Worm (Caenorhabditis elegans) whole organism, L1 larva: ENCODE data around the gene C10B5.3.

Experiments
- C04F5.9 ChIP-seq: sonication (generic microtip); optimal IDR thresholded peaks from 2 replicates; lab custom pipeline; 2016; ENCODE audit warnings: missing genetic modification characterization, missing compliant biosample characterization
- F16B12.6 ChIP-seq: fragments of 150-350 bp; optimal IDR thresholded peaks from 2 replicates; lab custom pipeline; 2014; ENCODE audit warnings: missing biosample characterization, missing genetic modification characterization
- aly-2 ChIP-seq: fragments of 150-350 bp; optimal IDR thresholded peaks from 2 replicates; lab custom pipeline; 2014; ENCODE audit warnings: missing biosample characterization, missing genetic modification characterization
- ama-1 ChIP-seq: fragments of 150-350 bp; optimal IDR thresholded peaks from 2 replicates; lab custom pipeline; 2014
- ceh-88 ChIP-seq: fragments of 200-800 bp; sonication (Bioruptor generic); IDR thresholded peaks from 2 replicates; pipeline ENCODE4 v1.3.6; 2022; ENCODE audit warnings: missing genetic modification characterization, missing compliant biosample characterization
- ces-1 ChIP-seq: fragments of 150-350 bp; optimal IDR thresholded peaks from 2 replicates; lab custom pipeline; 2014; ENCODE audit warnings: missing biosample characterization, missing genetic modification reagents, missing genetic modification characterization
- dsc-1 ChIP-seq: sonication (generic microtip); optimal IDR thresholded peaks from 2 replicates; lab custom pipeline; 2016; ENCODE audit warnings: mild to moderate bottlenecking, missing genetic modification characterization, missing compliant biosample characterization
- efl-3 ChIP-seq: fragments of 200-800 bp; sonication (Bioruptor generic); optimal IDR thresholded peaks from 2 replicates; lab custom pipeline; 2018; ENCODE audit warnings: mild to moderate bottlenecking, missing genetic modification characterization, missing compliant biosample characterization
- egl-27 ChIP-seq, 2 experiments: fragments of 150-350 bp in 1 of 2; sonication (generic microtip); optimal IDR thresholded peaks; 3 replicates each; lab custom pipeline; 2017 to 2018; ENCODE audit warnings: missing biosample characterization in 2 of 2, missing genetic modification characterization in 2 of 2, missing genetic modification reagents in 2 of 2
- elt-2 ChIP-seq: sonication (generic microtip); optimal IDR thresholded peaks from 2 replicates; lab custom pipeline; 2016; ENCODE audit warnings: missing genetic modification characterization, mild to moderate bottlenecking, inconsistent platforms, missing compliant biosample characterization, missing genetic modification reagents
- ets-5 ChIP-seq: fragments of 200-800 bp; sonication (Bioruptor generic); IDR thresholded peaks from 2 replicates; pipeline ENCODE4 v1.3.6; 2022; ENCODE audit warnings: missing genetic modification characterization, missing compliant biosample characterization
- fkh-4 ChIP-seq: sonication (generic microtip); optimal IDR thresholded peaks from 2 replicates; lab custom pipeline; 2016; ENCODE audit warnings: missing compliant biosample characterization, missing genetic modification characterization, borderline replicate concordance
- fkh-8 ChIP-seq: sonication (generic microtip); optimal IDR thresholded peaks from 2 replicates; lab custom pipeline; 2016; ENCODE audit warnings: mild to moderate bottlenecking, missing genetic modification characterization, missing compliant biosample characterization
- grh-1 ChIP-seq: fragments of 200-800 bp; sonication (Bioruptor generic); IDR thresholded peaks from 2 replicates; pipeline ENCODE4 v1.3.6; 2022; ENCODE audit warnings: missing genetic modification reagents, missing genetic modification characterization, missing compliant biosample characterization
- hlh-4 ChIP-seq: sonication (generic microtip); optimal IDR thresholded peaks from 2 replicates; lab custom pipeline; 2016; ENCODE audit warnings: mild to moderate bottlenecking, missing genetic modification characterization, missing compliant biosample characterization
- irx-1 ChIP-seq: sonication (generic microtip); optimal IDR thresholded peaks from 2 replicates; lab custom pipeline; 2016; ENCODE audit warnings: missing genetic modification characterization, missing compliant biosample characterization
- isw-1 ChIP-seq: fragments of 200-800 bp; sonication (Bioruptor generic); IDR thresholded peaks from 2 replicates; pipeline ENCODE4 v1.3.6; 2022; ENCODE audit warnings: missing genetic modification characterization, missing compliant biosample characterization
- jun-1 ChIP-seq: fragments of 150-350 bp; optimal IDR thresholded peaks from 2 replicates; lab custom pipeline; 2014; ENCODE audit warnings: missing biosample characterization, missing genetic modification reagents, missing genetic modification characterization
- lin-13 ChIP-seq: fragments of 150-350 bp; optimal IDR thresholded peaks from 2 replicates; lab custom pipeline; 2014; ENCODE audit warnings: missing biosample characterization, missing genetic modification reagents, missing genetic modification characterization
- lin-14 ChIP-seq: fragments of 200-800 bp; sonication (Bioruptor generic); optimal IDR thresholded peaks from 2 replicates; lab custom pipeline; 2018; ENCODE audit warnings: mild to moderate bottlenecking, missing genetic modification characterization, moderate library complexity, missing compliant biosample characterization
- lir-3 ChIP-seq: sonication (generic microtip); optimal IDR thresholded peaks from 2 replicates; lab custom pipeline; 2016; ENCODE audit warnings: mild to moderate bottlenecking, missing genetic modification characterization, moderate library complexity, missing compliant biosample characterization; ENCODE audit not compliant: poor library complexity
- lsy-2 ChIP-seq, 2 experiments: fragments of 150-350 bp; optimal IDR thresholded peaks; 2 replicates each; lab custom pipeline; 2014; ENCODE audit warnings: missing biosample characterization in 2 of 2, missing genetic modification characterization in 2 of 2
- mep-1 ChIP-seq: fragments of 150-350 bp; optimal IDR thresholded peaks from 2 replicates; lab custom pipeline; 2014; ENCODE audit warnings: missing biosample characterization, missing genetic modification characterization
- nhr-12 ChIP-seq: sonication (generic microtip); optimal IDR thresholded peaks from 2 replicates; lab custom pipeline; 2017; ENCODE audit warnings: missing biosample characterization, missing genetic modification characterization
- nhr-20 ChIP-seq: sonication (generic microtip); optimal IDR thresholded peaks from 2 replicates; lab custom pipeline; 2016; ENCODE audit warnings: mild to moderate bottlenecking, missing genetic modification characterization, missing compliant biosample characterization
- nhr-237 ChIP-seq: fragments of 150-350 bp; optimal IDR thresholded peaks from 2 replicates; lab custom pipeline; 2014; ENCODE audit warnings: missing biosample characterization, missing genetic modification characterization
- nhr-28 ChIP-seq: fragments of 150-350 bp; optimal IDR thresholded peaks from 2 replicates; lab custom pipeline; 2014; ENCODE audit warnings: missing biosample characterization, missing genetic modification characterization
- nhr-47 ChIP-seq: sonication (generic microtip); optimal IDR thresholded peaks from 2 replicates; lab custom pipeline; 2016; ENCODE audit warnings: mild to moderate bottlenecking, missing genetic modification characterization, moderate library complexity, missing compliant biosample characterization
- nhr-76 ChIP-seq: sonication (generic microtip); optimal IDR thresholded peaks from 2 replicates; lab custom pipeline; 2017; ENCODE audit warnings: missing biosample characterization, missing genetic modification characterization
- nhr-77 ChIP-seq: fragments of 150-350 bp; optimal IDR thresholded peaks from 2 replicates; lab custom pipeline; 2014; ENCODE audit warnings: missing biosample characterization, missing genetic modification characterization
- nhr-85 ChIP-seq: sonication (generic microtip); peaks from one replicate; lab custom pipeline; 2016; ENCODE audit warnings: missing genetic modification characterization, inconsistent platforms, missing compliant biosample characterization
- nhr-90 ChIP-seq: sonication (generic microtip); optimal IDR thresholded peaks from 2 replicates; lab custom pipeline; 2016; ENCODE audit warnings: mild to moderate bottlenecking, missing genetic modification characterization, missing compliant biosample characterization; ENCODE audit not compliant: poor library complexity
- pag-3 ChIP-seq: sonication (generic microtip); optimal IDR thresholded peaks from 2 replicates; lab custom pipeline; 2017; ENCODE audit warnings: missing genetic modification characterization, mild to moderate bottlenecking, missing compliant biosample characterization, antibody characterized with exemption, borderline replicate concordance; ENCODE audit not compliant: insufficient read depth
- snpc-4 ChIP-seq: fragments of 150-350 bp; optimal IDR thresholded peaks from 2 replicates; lab custom pipeline; 2014; ENCODE audit warnings: missing biosample characterization, missing genetic modification characterization
- snu-23 ChIP-seq: sonication (generic microtip); optimal IDR thresholded peaks from 2 replicates; lab custom pipeline; 2016; ENCODE audit warnings: missing genetic modification characterization, missing compliant biosample characterization
- sptf-1 ChIP-seq: fragments of 150-350 bp; optimal IDR thresholded peaks from 2 replicates; lab custom pipeline; 2014; ENCODE audit warnings: missing biosample characterization, missing genetic modification characterization
- unc-62 ChIP-seq: fragments of 150-350 bp; optimal IDR thresholded peaks from 2 replicates; lab custom pipeline; 2014; ENCODE audit warnings: missing biosample characterization, missing genetic modification reagents, missing genetic modification characterization
- unc-86 ChIP-seq: sonication (generic microtip); optimal IDR thresholded peaks from 2 replicates; lab custom pipeline; 2016; ENCODE audit warnings: missing genetic modification characterization, missing compliant biosample characterization
- xbp-1 ChIP-seq: sonication (generic microtip); optimal IDR thresholded peaks from 2 replicates; lab custom pipeline; 2016; ENCODE audit warnings: missing genetic modification characterization, missing compliant biosample characterization
- zag-1 ChIP-seq: fragments of 150-350 bp; optimal IDR thresholded peaks from 2 replicates; lab custom pipeline; 2014; ENCODE audit warnings: missing biosample characterization, missing genetic modification characterization
- zip-4 ChIP-seq: fragments of 200-800 bp; sonication (Bioruptor generic); optimal IDR thresholded peaks from 2 replicates; lab custom pipeline; 2018; ENCODE audit warnings: mild to moderate bottlenecking, missing genetic modification characterization, moderate library complexity, missing compliant biosample characterization
- ztf-11 ChIP-seq, 2 experiments: sonication (generic microtip); optimal IDR thresholded peaks; 2 replicates each; lab custom pipeline; 2016 to 2017; ENCODE audit warnings: missing genetic modification characterization in 2 of 2, missing biosample characterization in 1 of 2, missing compliant biosample characterization in 1 of 2
- ztf-4 ChIP-seq: fragments of 150-350 bp; optimal IDR thresholded peaks from 2 replicates; lab custom pipeline; 2014; ENCODE audit warnings: missing biosample characterization, missing genetic modification characterization

C10B5.3 gene

DNA sequence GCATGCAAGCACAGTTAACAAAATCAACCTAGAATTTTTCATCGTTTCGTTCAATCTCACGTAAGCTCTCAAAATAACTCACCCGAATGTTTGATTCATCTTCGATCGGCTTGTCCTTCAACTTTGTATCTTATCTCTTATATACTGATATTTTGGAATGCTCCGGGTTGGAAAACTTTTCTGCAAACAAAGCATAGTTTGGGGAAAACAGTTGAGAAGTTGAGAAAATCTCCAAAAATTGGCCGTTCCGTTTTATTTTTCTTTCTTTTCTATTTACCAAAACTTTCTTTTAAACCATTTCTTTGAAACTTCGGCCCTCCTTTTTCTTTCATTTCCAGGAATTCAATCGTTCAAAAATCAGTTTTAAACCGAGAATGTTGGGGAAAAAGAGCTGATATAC is 14.7 kb upstream of the C10B5.3 start, which contains the start of gene F41E6.15:
Gene F41E6.15 (minus strand): TSS at position 101 of the 400 bp plus-strand sequence.
- TF ChIP-seq irx-1 (tag; lab: Kevin White, UChicago) (no peak), lin-14 (GFP tag; lab: Kevin White, UChicago) (no peak), ama-1 (lab: Kevin White, UChicago) (no peak), pag-3 (tag; lab: Kevin White, UChicago) (no peak), dsc-1 (no peak), ztf-4 (tag; lab: Kevin White, UChicago) (no peak), grh-1 (GFP tag; lab: Robert Waterston, UW) (no peak), mep-1 (tag; lab: Kevin White, UChicago) (no peak)

ce11 chrV:8601420-8601819 is 13.4 kb upstream of the C10B5.3 start, which contains the start of gene F41E6.8:
Gene F41E6.8, minus strand, starts transcription at chrV:8601520.
- TF ChIP-seq unc-86 (tag; lab: Kevin White, UChicago), result no peak
- no peak for TF ChIP-seq nhr-12 (tag; lab: Kevin White, UChicago)

ce11 chrV:8599957-8600356 is 12.0 kb upstream of the C10B5.3 start:
- TF ChIP-seq ets-5 (no peak), nhr-90 (no peak), grh-1 (GFP tag; lab: Robert Waterston, UW) (no peak), fkh-4 (tag; lab: Kevin White, UChicago) (peak; percentile 92), lin-13 (no peak), hlh-4 (no peak), elt-2 (no peak), ztf-11 (tag; optimal IDR thresholded peaks at IDR 0.05; lab: Kevin White, UChicago) (no peak), dsc-1 (peak; percentile 98), jun-1 (no peak), C04F5.9 (tag; lab: Kevin White, UChicago) (no peak)

DNA sequence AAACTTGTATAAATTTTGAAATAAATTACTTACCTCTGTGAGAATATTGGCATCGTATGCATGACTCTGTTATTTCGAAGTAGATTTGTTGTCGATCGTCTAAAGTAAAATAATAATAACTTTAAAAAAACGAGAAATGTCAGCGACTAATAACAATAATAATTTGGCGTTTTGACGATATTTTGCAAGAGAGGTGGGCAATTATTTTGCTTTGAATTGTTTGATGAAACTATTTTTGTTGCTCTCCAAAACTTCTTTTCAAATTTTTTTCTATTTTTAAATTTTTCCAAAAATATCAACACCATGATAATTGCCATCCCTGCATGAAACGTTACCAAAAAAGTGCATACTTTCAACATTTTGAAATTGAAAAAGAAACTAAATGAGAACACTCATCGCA is 11.2 kb upstream of the C10B5.3 start, which contains the start of gene F41E6.7:
Gene F41E6.7 (minus strand): TSS at position 101 of the 400 bp plus-strand sequence.
- TF ChIP-seq unc-62 (no peak), nhr-20 (no peak), jun-1 (no peak), lsy-2 (tag; optimal IDR thresholded peaks at IDR 0.05; lab: Kevin White, UChicago) (no peak), nhr-47 (no peak), lin-14 (GFP tag; lab: Kevin White, UChicago) (no peak), nhr-77 (tag; lab: Kevin White, UChicago) (no peak), lin-13 (no peak), isw-1 (GFP tag; lab: Robert Waterston, UW) (no peak), snpc-4 (tag; lab: Kevin White, UChicago) (no peak), snu-23 (GFP tag; lab: Kevin White, UChicago) (no peak)

ce11 chrV:8594105-8594964 is 6.4 kb upstream of the C10B5.3 start, which contains the start of gene tag-196:
Gene tag-196, plus strand, starts transcription at chrV:8594914.
- TF ChIP-seq nhr-237 (tag; lab: Kevin White, UChicago) (no peak), snu-23 (GFP tag; lab: Kevin White, UChicago) (peak; percentile 8), ces-1 (no peak), ceh-88 (GFP tag; lab: Robert Waterston, UW) (no peak), unc-86 (tag; lab: Kevin White, UChicago) (no peak), xbp-1 (tag; lab: Kevin White, UChicago) (no peak), aly-2 (no peak), F16B12.6 (tag; lab: Kevin White, UChicago) (no peak), fkh-8 (tag; lab: Kevin White, UChicago) (no peak), nhr-20 (peak; percentile 12), nhr-85 (tag; lab: Kevin White, UChicago) (no peak), egl-27 (tag; optimal IDR thresholded peaks at IDR 0.05; lab: Kevin White, UChicago) (no peak), zip-4 (GFP tag; lab: Kevin White, UChicago) (no peak), nhr-28 (tag; lab: Kevin White, UChicago) (no peak), elt-2 (no peak), nhr-76 (tag; lab: Kevin White, UChicago) (no peak), sptf-1 (no peak), ets-5 (no peak), isw-1 (GFP tag; lab: Robert Waterston, UW) (no peak), zag-1 (no peak), efl-3 (no peak), irx-1 (tag; lab: Kevin White, UChicago) (no peak), fkh-4 (tag; lab: Kevin White, UChicago) (no peak), lir-3 (tag; lab: Kevin White, UChicago) (no peak)
